Worm (Caenorhabditis elegans): ENCODE results near the gene mcm-5.

DNA sequence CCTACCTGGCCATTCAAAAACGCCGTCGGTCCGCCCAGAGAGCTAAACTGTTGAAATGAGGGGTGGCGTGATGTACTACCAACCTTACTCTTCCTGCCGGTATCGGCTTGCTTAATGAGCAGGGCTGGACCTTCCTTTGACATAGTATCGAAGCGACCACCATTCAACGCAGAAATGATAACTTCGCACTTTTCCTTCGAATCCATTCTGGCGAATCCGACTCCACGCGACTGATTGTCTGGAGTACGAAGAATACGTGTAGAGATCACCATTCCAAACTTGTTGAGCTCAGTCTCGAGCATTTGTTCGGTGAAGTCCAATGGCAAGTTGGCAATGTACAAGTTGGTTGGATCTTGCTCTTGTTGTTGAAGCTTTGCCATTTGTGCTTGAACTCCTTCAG lies 12.9 kb downstream of the mcm-5 start:
- TF ChIP-seq ztf-11 (tag; optimal IDR thresholded peaks at IDR 0.05) (no peak), ceh-9 (tag; optimal IDR thresholded peaks at IDR 0.05) (no peak), sea-2 (GFP tag; optimal IDR thresholded peaks at IDR 0.05) (no peak), jun-1 (tag; optimal IDR thresholded peaks at IDR 0.05) (no peak), lin-15B (tag; optimal IDR thresholded peaks at IDR 0.05) (no peak), pqm-1 (tag; optimal IDR thresholded peaks at IDR 0.05) (no peak), ceh-28 (tag; optimal IDR thresholded peaks at IDR 0.05) (no peak)
